Fruit fly (Drosophila melanogaster) Kc167 (cell line): Measurements from ENCODE around the gene Gr97a.

Experiments used
- Sin3A ChIP-seq: fragments of >200 bp; optimal IDR thresholded peaks from 2 replicates; lab custom pipeline; 2018; ENCODE audit warnings: missing external identifiers
- h ChIP-seq: fragments of >200 bp; optimal IDR thresholded peaks from 3 replicates; lab custom pipeline; 2018; ENCODE audit warnings: missing external identifiers
- insv ChIP-seq: fragments of >200 bp; optimal IDR thresholded peaks from 3 replicates; lab custom pipeline; 2018; ENCODE audit warnings: missing external identifiers
- psq ChIP-seq: fragments of >200 bp; optimal IDR thresholded peaks from 2 replicates; lab custom pipeline; 2017; ENCODE audit warnings: missing external identifiers
- ttk ChIP-seq: sonication (Bioruptor generic); optimal IDR thresholded peaks from 2 replicates; lab custom pipeline; 2017; ENCODE audit warnings: missing external identifiers

dm6 chr3R:27005338-27005737, 39.1 kb upstream of the Gr97a start, which contains the start of gene CG6296:
- TF ChIP-seq ttk (no peak), psq (lab: Kevin White, UChicago) (no peak), h (no peak), insv (lab: Kevin White, UChicago) (no peak), Sin3A (lab: Kevin White, UChicago) (no peak)
